Worm (Caenorhabditis elegans) whole organism, midembryonic: ENCODE data around the gene mrps-31.

ENCODE experiments used
- T22C8.4 ChIP-seq: fragments of 200-800 bp; sonication (Bioruptor generic); IDR thresholded peaks from 2 replicates; pipeline ENCODE4 v1.3.6; 2022; ENCODE audit warnings: missing genetic modification characterization, missing compliant biosample characterization
- cog-1 ChIP-seq: sonication (generic microtip); optimal IDR thresholded peaks from 2 replicates; lab custom pipeline; 2016; ENCODE audit warnings: missing genetic modification characterization, missing compliant biosample characterization
- flt-1 ChIP-seq: fragments of 200-800 bp; sonication (Bioruptor generic); IDR thresholded peaks from 2 replicates; pipeline ENCODE4 v1.3.6; 2022; ENCODE audit warnings: missing genetic modification characterization, missing compliant biosample characterization
- klf-2 ChIP-seq: fragments of 200-800 bp; sonication (Bioruptor generic); conservative IDR thresholded peaks from 2 replicates; pipeline ENCODE4 v1.3.6; 2022; ENCODE audit warnings: missing genetic modification reagents, missing genetic modification characterization, missing compliant biosample characterization
- med-1 ChIP-seq: sonication (generic microtip); optimal IDR thresholded peaks from 2 replicates; lab custom pipeline; 2017; ENCODE audit warnings: missing genetic modification characterization, mild to moderate bottlenecking, missing compliant biosample characterization, antibody characterized with exemption, missing genetic modification reagents; ENCODE audit not compliant: insufficient read depth
- ref-1 ChIP-seq: fragments of 200-800 bp; sonication (Bioruptor generic); conservative IDR thresholded peaks from 2 replicates; pipeline ENCODE4 v1.3.6; 2022; ENCODE audit warnings: missing genetic modification reagents, missing genetic modification characterization, missing compliant biosample characterization
- tab-1 ChIP-seq: fragments of 200-800 bp; sonication (Bioruptor generic); IDR thresholded peaks from 2 replicates; pipeline ENCODE4 v1.3.6; 2022; ENCODE audit warnings: missing genetic modification characterization, missing compliant biosample characterization
- ztf-23 ChIP-seq: fragments of 200-800 bp; sonication (Bioruptor generic); IDR thresholded peaks from 2 replicates; pipeline ENCODE4 v1.3.6; 2022; ENCODE audit warnings: missing genetic modification reagents, missing genetic modification characterization, missing compliant biosample characterization
- ztf-29 ChIP-seq: fragments of 200-800 bp; sonication (Bioruptor generic); IDR thresholded peaks from 2 replicates; pipeline ENCODE4 v1.3.6; 2022; ENCODE audit warnings: missing genetic modification reagents, missing genetic modification characterization, missing compliant biosample characterization

mrps-31 gene

DNA sequence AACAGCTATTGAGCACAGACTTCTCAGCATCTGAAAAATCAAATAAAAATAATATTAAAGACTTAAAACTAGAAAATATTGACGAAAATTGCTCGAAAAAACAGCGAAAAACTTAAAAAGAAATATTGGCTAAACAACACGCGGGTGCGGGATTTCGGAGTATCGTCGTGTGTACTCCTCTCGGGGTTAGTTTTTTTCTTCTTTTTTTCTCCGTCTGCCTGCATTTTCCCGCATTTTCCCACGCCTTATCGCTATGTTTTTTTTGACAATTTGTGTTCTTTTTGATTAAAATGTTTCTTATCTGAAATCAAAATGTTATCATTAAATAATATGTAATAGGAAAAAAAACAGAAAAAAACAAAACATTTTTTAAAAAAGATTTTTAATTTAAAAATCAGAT lies at the start of gene mrps-31:
mrps-31 (minus strand) TSS at position 36 of the 400 bp plus-strand sequence.
- TF ChIP-seq med-1 (GFP tag; lab: Kevin White, UChicago) (no peak), ztf-23 (GFP tag; lab: Robert Waterston, UW) (no peak), tab-1 (no peak), ref-1 (GFP tag; lab: Robert Waterston, UW) (no peak), ztf-29 (GFP tag; lab: Robert Waterston, UW) (no peak), klf-2 (GFP tag; lab: Robert Waterston, UW) (no peak), cog-1 (tag; lab: Kevin White, UChicago) (no peak)

DNA sequence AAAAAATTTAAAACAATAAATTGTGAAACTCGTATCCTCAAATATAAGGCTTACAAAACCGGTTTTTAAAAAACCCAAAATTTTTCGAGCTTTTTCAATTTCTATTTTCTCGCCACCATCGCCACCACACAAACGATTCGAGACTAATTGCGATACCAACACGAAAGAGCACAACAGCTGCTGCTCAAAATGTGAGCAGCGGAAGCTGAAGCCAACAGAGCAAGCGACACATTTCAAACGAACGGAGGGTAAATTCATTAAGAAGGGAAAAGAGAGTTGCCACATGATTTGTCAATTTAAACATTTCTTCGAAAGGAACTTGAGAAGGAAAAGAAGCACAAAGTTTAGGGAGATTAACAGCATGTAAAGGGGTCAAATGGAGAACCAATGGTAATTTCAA lies 48.9 kb upstream of the mrps-31 start:
- no peak for TF ChIP-seq tab-1
- TF ChIP-seq med-1 (GFP tag; lab: Kevin White, UChicago), result no peak
- TF ChIP-seq flt-1 (GFP tag; lab: Robert Waterston, UW), result no peak
- no peak for TF ChIP-seq ref-1 (GFP tag; lab: Robert Waterston, UW)
- TF ChIP-seq ztf-23 (GFP tag; lab: Robert Waterston, UW), result no peak
- TF ChIP-seq cog-1 (tag; lab: Kevin White, UChicago), result no peak
- TF ChIP-seq T22C8.4, result no peak
- no peak for TF ChIP-seq ztf-29 (GFP tag; lab: Robert Waterston, UW)
- no peak for TF ChIP-seq klf-2 (GFP tag; lab: Robert Waterston, UW)

DNA sequence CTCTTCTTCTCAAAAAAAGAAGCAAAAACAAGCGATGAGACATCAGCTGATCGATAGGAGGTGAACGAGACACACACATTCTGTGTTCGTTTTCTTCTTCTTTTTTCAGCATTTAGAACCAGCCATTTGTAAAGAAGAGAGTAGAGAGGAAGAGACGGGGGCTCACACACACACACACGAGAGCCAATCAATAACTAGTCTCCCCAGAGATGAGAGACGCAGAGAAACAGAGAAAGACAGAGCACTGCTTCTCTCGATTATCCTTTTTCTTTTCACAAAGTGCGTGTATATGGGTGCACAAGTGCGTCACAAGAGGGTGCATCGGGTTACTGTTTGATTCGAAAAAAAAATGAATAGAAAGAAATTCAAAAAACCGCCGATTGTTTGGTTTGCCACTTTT lies 47.2 kb upstream of the mrps-31 start:
- TF ChIP-seq ref-1 (GFP tag; lab: Robert Waterston, UW) (no peak), flt-1 (GFP tag; lab: Robert Waterston, UW) (no peak), med-1 (GFP tag; lab: Kevin White, UChicago) (no peak), T22C8.4 (peak; percentile 96), ztf-29 (GFP tag; lab: Robert Waterston, UW) (no peak), klf-2 (GFP tag; lab: Robert Waterston, UW) (no peak), ztf-23 (GFP tag; lab: Robert Waterston, UW) (no peak)

DNA sequence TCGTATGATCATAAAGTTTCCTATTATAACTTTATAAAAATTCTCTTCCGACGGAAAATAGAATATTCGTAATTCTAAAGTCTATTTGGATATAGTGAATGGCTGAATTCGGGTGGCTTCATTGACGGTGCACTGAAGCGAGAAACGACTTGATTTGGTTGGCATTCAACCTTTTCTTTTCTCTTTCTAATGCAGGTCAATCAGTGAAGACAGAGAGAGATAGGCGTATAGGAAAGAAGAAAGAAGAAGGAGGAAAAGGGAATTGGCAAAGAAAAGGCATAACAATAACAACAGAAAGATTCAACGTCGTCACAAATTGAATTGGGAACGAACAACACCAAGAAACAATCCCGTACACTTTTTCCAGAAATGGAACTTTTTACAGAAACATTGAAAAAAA lies 45.3 kb upstream of the mrps-31 start:
- no peak for TF ChIP-seq klf-2 (GFP tag; lab: Robert Waterston, UW)
- TF ChIP-seq ref-1 (GFP tag; lab: Robert Waterston, UW), result no peak
- TF ChIP-seq ztf-23 (GFP tag; lab: Robert Waterston, UW), result no peak
- no peak for TF ChIP-seq tab-1
- no peak for TF ChIP-seq cog-1 (tag; lab: Kevin White, UChicago)
- no peak for TF ChIP-seq flt-1 (GFP tag; lab: Robert Waterston, UW)
- TF ChIP-seq ztf-29 (GFP tag; lab: Robert Waterston, UW), result no peak
- no peak for TF ChIP-seq med-1 (GFP tag; lab: Kevin White, UChicago)
- TF ChIP-seq T22C8.4, result no peak

- TF ChIP-seq tab-1, result no peak
- no peak for TF ChIP-seq med-1 (GFP tag; lab: Kevin White, UChicago)
- no peak for TF ChIP-seq T22C8.4
- no peak for TF ChIP-seq ztf-29 (GFP tag; lab: Robert Waterston, UW)
- TF ChIP-seq klf-2 (GFP tag; lab: Robert Waterston, UW), result no peak
- no peak for TF ChIP-seq flt-1 (GFP tag; lab: Robert Waterston, UW)
- TF ChIP-seq cog-1 (tag; lab: Kevin White, UChicago), result no peak
- no peak for TF ChIP-seq ztf-23 (GFP tag; lab: Robert Waterston, UW)
- no peak for TF ChIP-seq ref-1 (GFP tag; lab: Robert Waterston, UW)
Measured at ce11 chrIII:3674149-3674548, 44.0 kb upstream of the mrps-31 start.

- no peak for TF ChIP-seq cog-1 (tag; lab: Kevin White, UChicago)
- TF ChIP-seq flt-1 (GFP tag; lab: Robert Waterston, UW), result no peak
- TF ChIP-seq T22C8.4, result no peak
- no peak for TF ChIP-seq med-1 (GFP tag; lab: Kevin White, UChicago)
- no peak for TF ChIP-seq ztf-23 (GFP tag; lab: Robert Waterston, UW)
- TF ChIP-seq ztf-29 (GFP tag; lab: Robert Waterston, UW), result no peak
- TF ChIP-seq ref-1 (GFP tag; lab: Robert Waterston, UW), result no peak
- no peak for TF ChIP-seq klf-2 (GFP tag; lab: Robert Waterston, UW)
- no peak for TF ChIP-seq tab-1
Measured at ce11 chrIII:3672839-3673238, 42.7 kb upstream of the mrps-31 start.

ce11 chrIII:3670984-3671383 lies 40.8 kb upstream of the mrps-31 start:
- TF ChIP-seq ref-1 (GFP tag; lab: Robert Waterston, UW), result no peak
- no peak for TF ChIP-seq med-1 (GFP tag; lab: Kevin White, UChicago)
- TF ChIP-seq ztf-29 (GFP tag; lab: Robert Waterston, UW), result no peak
- no peak for TF ChIP-seq ztf-23 (GFP tag; lab: Robert Waterston, UW)
- TF ChIP-seq klf-2 (GFP tag; lab: Robert Waterston, UW), result no peak
- TF ChIP-seq T22C8.4, result no peak
- TF ChIP-seq cog-1 (tag; lab: Kevin White, UChicago), result no peak
- TF ChIP-seq flt-1 (GFP tag; lab: Robert Waterston, UW), result no peak
- TF ChIP-seq tab-1, result no peak

- TF ChIP-seq flt-1 (GFP tag; lab: Robert Waterston, UW) (no peak), ztf-29 (GFP tag; lab: Robert Waterston, UW) (no peak), ref-1 (GFP tag; lab: Robert Waterston, UW) (no peak), med-1 (GFP tag; lab: Kevin White, UChicago) (no peak), T22C8.4 (no peak), klf-2 (GFP tag; lab: Robert Waterston, UW) (no peak), cog-1 (tag; lab: Kevin White, UChicago) (no peak), ztf-23 (GFP tag; lab: Robert Waterston, UW) (no peak), tab-1 (no peak)
Measured at ce11 chrIII:3670336-3670735, 40.2 kb upstream of the mrps-31 start, which contains the start of gene C46F11.6. Gene C46F11.6, minus strand, starts transcription at chrIII:3670436.

ce11 chrIII:3664224-3664623 lies 34.1 kb upstream of the mrps-31 start, which contains the start of gene C46F11.4:
Gene C46F11.4, minus strand, starts transcription at chrIII:3664304.
- TF ChIP-seq ztf-23 (GFP tag; lab: Robert Waterston, UW) (peak; percentile 94), klf-2 (GFP tag; lab: Robert Waterston, UW) (peak; percentile 89), ztf-29 (GFP tag; lab: Robert Waterston, UW) (peak; percentile 86), cog-1 (tag; lab: Kevin White, UChicago) (peak; percentile 79), T22C8.4 (peak; percentile 84), ref-1 (GFP tag; lab: Robert Waterston, UW) (peak; percentile 65; the same call in 1 of the 2 replicates), flt-1 (GFP tag; lab: Robert Waterston, UW) (peak; percentile 93), med-1 (GFP tag; lab: Kevin White, UChicago) (peak; percentile 97), tab-1 (peak; percentile 94)
